Worm (Caenorhabditis elegans): ENCODE measurements around the gene Y39A3A.3.

DNA sequence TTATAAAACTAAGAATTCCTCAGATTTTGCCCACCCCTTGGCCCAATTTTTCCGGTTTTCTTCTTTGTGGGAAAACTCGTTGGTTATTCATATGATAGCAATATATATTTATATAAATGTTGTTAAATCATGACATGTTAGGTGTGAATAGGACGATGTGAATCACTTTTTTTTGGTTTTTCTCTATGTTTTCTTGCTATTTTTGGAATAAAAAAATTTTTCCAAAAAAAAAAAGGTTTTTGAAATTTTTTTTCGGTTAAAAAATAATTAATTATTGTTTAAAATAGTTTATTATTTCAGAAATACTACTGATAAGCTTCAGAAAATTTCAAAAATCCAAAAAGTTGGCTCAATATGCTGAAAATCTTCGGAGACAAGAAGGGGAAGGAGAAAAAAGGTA, 24.3 kb upstream of the Y39A3A.3 start, which contains the start of gene Y48G9A.9:
- TF ChIP-seq skn-1 (tag; optimal IDR thresholded peaks at IDR 0.05): no peak
- TF ChIP-seq zag-1 (tag; optimal IDR thresholded peaks at IDR 0.05): no peak
- no peak for TF ChIP-seq ceh-82 (tag; optimal IDR thresholded peaks at IDR 0.05)
- no peak for TF ChIP-seq pqm-1 (tag; optimal IDR thresholded peaks at IDR 0.05)
- TF ChIP-seq unc-62 (GFP tag; optimal IDR thresholded peaks at IDR 0.05 in 1 of 2): no peak
- no peak for TF ChIP-seq unc-62 (tag; optimal IDR thresholded peaks at IDR 0.05)
- no peak for TF ChIP-seq dve-1 (tag; optimal IDR thresholded peaks at IDR 0.05; ENCODE audit: insufficient read depth)
- TF ChIP-seq lin-39 (tag; optimal IDR thresholded peaks at IDR 0.05): no peak
